Fruit fly (Drosophila melanogaster) whole organism: ENCODE results near the gene Nrg.

ENCODE experiments used
- CG8478 ChIP-seq: fragments of >200 bp; optimal IDR thresholded peaks from 2 replicates; lab custom pipeline; 2018; ENCODE audit warnings: inconsistent platforms
- psq ChIP-seq: fragments of >200 bp; optimal IDR thresholded peaks from 2 replicates; lab custom pipeline; 2017
- usp ChIP-seq: fragments of >200 bp; optimal IDR thresholded peaks from 2 replicates; lab custom pipeline; 2017; ENCODE audit warnings: missing biosample characterization, missing genetic modification characterization, mixed read lengths

- TF ChIP-seq usp (no peak), psq (lab: Kevin White, UChicago) (no peak), CG8478 (no peak)
Observed at dm6 chrX:8476817-8477216, 40.4 kb upstream of the Nrg start, which contains the start of gene Cp7Fc.
